Fruit fly (Drosophila melanogaster) whole organism, pupa: Measurements from ENCODE around the gene pall.
A peak's percentile ranks its signal among the peaks of the same experiment; 100 is the strongest.

Experiments used
- CG10348 ChIP-seq: fragments of 200-800 bp; sonication (Bioruptor generic); IDR thresholded peaks from 2 replicates; pipeline ENCODE4 v1.3.6; 2022; ENCODE audit warnings: missing biosample characterization, missing genetic modification characterization
- CG12605 ChIP-seq: fragments of 200-800 bp; sonication (Bioruptor generic); IDR thresholded peaks from 2 replicates; pipeline ENCODE4 v1.3.6; 2022; ENCODE audit warnings: missing biosample characterization, missing genetic modification characterization
- CG13204 ChIP-seq: fragments of 200-800 bp; sonication (Bioruptor generic); optimal IDR thresholded peaks from 2 replicates; lab custom pipeline; 2018; ENCODE audit warnings: missing biosample characterization, mild to moderate bottlenecking, missing genetic modification characterization, moderate library complexity
- CG14655 ChIP-seq: fragments of 200-800 bp; sonication (Bioruptor generic); optimal IDR thresholded peaks from 3 replicates; lab custom pipeline; 2017; ENCODE audit warnings: mild to moderate bottlenecking, missing biosample characterization, missing genetic modification reagents, missing genetic modification characterization
- CG15710 ChIP-seq: fragments of 200-800 bp; sonication (Bioruptor generic); optimal IDR thresholded peaks from 2 replicates; lab custom pipeline; 2018; ENCODE audit warnings: missing biosample characterization, mild to moderate bottlenecking, missing genetic modification characterization, moderate library complexity
- CG17806 ChIP-seq: fragments of 200-800 bp; sonication (Bioruptor generic); optimal IDR thresholded peaks from 2 replicates; lab custom pipeline; 2018; ENCODE audit warnings: missing biosample characterization, mild to moderate bottlenecking, missing genetic modification characterization, moderate library complexity
- CG32121 ChIP-seq: fragments of 200-800 bp; sonication (Bioruptor generic); IDR thresholded peaks from 2 replicates; pipeline ENCODE4 v1.3.6; 2022; ENCODE audit warnings: missing biosample characterization, missing genetic modification characterization
- CG34367 ChIP-seq: fragments of 200-800 bp; sonication (Bioruptor generic); optimal IDR thresholded peaks from 2 replicates; lab custom pipeline; 2018; ENCODE audit warnings: missing biosample characterization, mild to moderate bottlenecking, missing genetic modification characterization
- CG4496 ChIP-seq: fragments of 200-800 bp; sonication (Bioruptor generic); IDR thresholded peaks from 3 replicates; pipeline ENCODE4 v1.3.6; 2022; ENCODE audit warnings: missing biosample characterization, missing genetic modification characterization
- CG8159 ChIP-seq: fragments of 200-800 bp; sonication (Bioruptor generic); optimal IDR thresholded peaks from 3 replicates; lab custom pipeline; 2018; ENCODE audit warnings: missing biosample characterization, mild to moderate bottlenecking, missing genetic modification characterization, moderate library complexity
- CG8301 ChIP-seq: fragments of 200-800 bp; sonication (Bioruptor generic); optimal IDR thresholded peaks from 2 replicates; lab custom pipeline; 2018; ENCODE audit warnings: missing biosample characterization, mild to moderate bottlenecking, missing genetic modification characterization
- CG9948 ChIP-seq: fragments of 200-800 bp; sonication (Bioruptor generic); optimal IDR thresholded peaks from 2 replicates; lab custom pipeline; 2018; ENCODE audit warnings: missing biosample characterization, mild to moderate bottlenecking, missing genetic modification characterization, moderate library complexity
- D1 ChIP-seq: fragments of 200-800 bp; sonication (Bioruptor generic); optimal IDR thresholded peaks from 2 replicates; lab custom pipeline; 2018; ENCODE audit warnings: missing biosample characterization, mild to moderate bottlenecking, missing genetic modification characterization, moderate library complexity
- EcR ChIP-seq: fragments of 200-800 bp; sonication (Bioruptor generic); optimal IDR thresholded peaks from 3 replicates; lab custom pipeline; 2019; ENCODE audit warnings: missing biosample characterization, missing genetic modification characterization, mild to moderate bottlenecking, moderate library complexity, missing genetic modification reagents
- Ets98B ChIP-seq: fragments of 200-800 bp; sonication (Bioruptor generic); IDR thresholded peaks from 2 replicates; pipeline ENCODE4 v1.3.6; 2022; ENCODE audit warnings: missing biosample characterization, missing genetic modification characterization
- Pif1A ChIP-seq: fragments of 200-800 bp; sonication (Bioruptor generic); optimal IDR thresholded peaks from 3 replicates; lab custom pipeline; 2016; ENCODE audit warnings: missing biosample characterization, missing genetic modification characterization
- Pif1B ChIP-seq: fragments of 200-800 bp; sonication (Bioruptor generic); optimal IDR thresholded peaks from 3 replicates; lab custom pipeline; 2016; ENCODE audit warnings: missing biosample characterization, missing genetic modification characterization
- Snoo ChIP-seq: fragments of 200-800 bp; sonication (Bioruptor generic); optimal IDR thresholded peaks from 3 replicates; lab custom pipeline; 2017; ENCODE audit warnings: missing biosample characterization, mild to moderate bottlenecking, missing genetic modification characterization, inconsistent platforms
- fd96Ca ChIP-seq: fragments of 200-800 bp; sonication (Bioruptor generic); IDR thresholded peaks from 3 replicates; pipeline ENCODE4 v1.3.6; 2022; ENCODE audit warnings: missing biosample characterization, missing genetic modification characterization
- gl ChIP-seq: fragments of 200-800 bp; sonication (Bioruptor generic); optimal IDR thresholded peaks from 2 replicates; lab custom pipeline; 2018; ENCODE audit warnings: missing biosample characterization, mild to moderate bottlenecking, missing genetic modification characterization
- rn ChIP-seq: fragments of 200-800 bp; sonication (Bioruptor generic); IDR thresholded peaks from 2 replicates; pipeline ENCODE4 v1.3.6; 2022; ENCODE audit warnings: missing biosample characterization, missing genetic modification characterization

pall gene

DNA sequence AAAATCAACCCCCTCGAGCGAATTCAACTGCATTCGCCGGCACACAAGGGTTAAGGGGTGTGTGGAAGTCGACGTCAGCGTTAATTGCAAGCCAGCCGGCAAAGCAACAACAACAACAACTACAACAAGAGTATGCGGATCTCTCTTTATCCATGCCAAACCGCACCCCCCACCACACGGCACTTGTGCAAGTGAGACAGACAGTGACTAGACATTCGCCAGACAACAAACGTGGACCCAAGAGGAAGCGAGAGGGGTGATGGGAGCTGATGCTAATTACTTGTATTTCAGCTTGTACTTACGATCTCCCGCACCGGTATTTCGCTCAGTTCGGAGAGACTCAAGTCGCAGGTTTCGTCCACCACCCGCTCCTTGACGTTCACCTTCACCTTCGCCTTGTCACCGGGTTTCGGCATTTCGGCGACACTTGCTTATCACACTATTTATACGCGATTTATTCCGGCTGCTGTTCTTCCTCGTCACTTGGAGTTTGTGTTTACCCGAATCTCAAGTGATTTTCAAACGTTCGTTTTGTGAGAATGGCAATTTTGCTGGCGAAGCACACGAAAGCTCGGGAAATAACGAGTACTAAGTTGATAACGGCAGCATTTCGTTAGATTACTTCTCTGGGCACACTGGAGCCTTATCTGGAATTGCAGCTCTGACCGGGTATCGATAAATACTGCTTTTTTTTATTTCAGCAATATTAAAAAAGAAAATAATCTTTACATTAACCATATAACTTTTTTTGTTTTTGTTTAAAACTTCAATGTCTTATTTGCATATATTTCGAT is 21.6 kb upstream of the pall start, which contains the start of gene CG3408:
Gene CG3408 (minus strand): TSS at position 547 of the 794 bp plus-strand sequence.
- TF ChIP-seq Snoo (tag; lab: Kevin White, UChicago) (peak; percentile 99), rn (GFP tag; lab: Robert Waterston, UW) (no peak), EcR (GFP tag; lab: Kevin White, UChicago) (peak; percentile 57), CG8301 (tag; lab: Kevin White, UChicago) (no peak), CG13204 (GFP tag; lab: Kevin White, UChicago) (peak; percentile 77), Pif1A (GFP tag; lab: Kevin White, UChicago) (peak; percentile 37), CG34367 (no peak), Ets98B (GFP tag; lab: Robert Waterston, UW) (0 out of 2 replicates have a peak, but pooled peaks have one; percentile 35), CG17806 (no peak), fd96Ca (GFP tag; lab: Robert Waterston, UW) (no peak), gl (tag; lab: Kevin White, UChicago) (peak; percentile 23), D1 (tag; lab: Kevin White, UChicago) (no peak), CG8159 (no peak), CG10348 (no peak), CG4496 (GFP tag; lab: Robert Waterston, UW) (peak; percentile 65; the same call in 2 of the 3 replicates)
- TF ChIP-seq, all 21 proteins: peak for 7

DNA sequence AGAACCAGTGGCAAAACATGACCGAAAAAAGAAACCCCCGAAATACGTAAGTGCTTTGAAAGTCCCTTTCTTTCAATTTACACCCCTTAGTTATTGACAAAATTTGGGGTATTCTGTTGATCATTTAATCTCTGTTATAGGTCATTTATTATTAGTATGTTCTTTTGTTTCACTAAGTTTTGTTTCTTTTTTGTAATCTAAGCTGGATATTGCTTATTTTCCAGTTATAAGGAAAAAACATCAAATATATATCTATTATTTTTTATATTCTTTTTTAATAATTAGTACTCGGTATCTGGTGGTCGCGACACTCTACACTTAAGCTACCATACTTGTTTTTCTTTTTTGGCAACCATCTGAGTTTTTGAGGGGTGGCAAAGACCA is 21.1 kb upstream of the pall start:
- TF ChIP-seq CG8159 (peak; percentile 45), CG8301 (tag; lab: Kevin White, UChicago) (no peak), CG4496 (GFP tag; lab: Robert Waterston, UW) (no peak), CG17806 (peak; percentile 23)

DNA sequence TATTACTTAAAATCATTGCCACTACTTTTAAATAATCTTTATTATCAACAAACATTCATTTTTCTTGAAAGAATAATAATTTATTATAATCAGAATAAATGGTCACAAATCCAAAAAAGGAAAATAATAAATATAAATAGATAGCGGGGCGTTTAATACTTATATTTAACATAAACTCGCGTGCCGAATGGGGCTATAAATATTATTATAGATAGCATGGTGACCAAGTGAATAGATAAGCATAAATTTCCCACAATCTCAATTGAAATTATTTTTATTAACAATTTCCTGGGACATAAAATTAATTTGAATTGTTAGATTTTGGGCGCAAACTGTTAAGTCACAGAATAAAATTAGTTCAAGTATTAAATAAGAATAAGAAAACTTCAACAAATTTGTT is 18.8 kb upstream of the pall start:
- no peak for TF ChIP-seq CG4496 (GFP tag; lab: Robert Waterston, UW)
- no peak for TF ChIP-seq CG9948 (tag; lab: Kevin White, UChicago)
- TF ChIP-seq rn (GFP tag; lab: Robert Waterston, UW): no peak
- TF ChIP-seq Pif1B (GFP tag; lab: Kevin White, UChicago): no peak
- TF ChIP-seq CG17806: no peak
- TF ChIP-seq CG12605: no peak
- no peak for TF ChIP-seq Ets98B (GFP tag; lab: Robert Waterston, UW)
- TF ChIP-seq gl (tag; lab: Kevin White, UChicago): no peak
- TF ChIP-seq EcR (GFP tag; lab: Kevin White, UChicago): no peak
- TF ChIP-seq CG32121: no peak
- no peak for TF ChIP-seq CG10348
- no peak for TF ChIP-seq Snoo (tag; lab: Kevin White, UChicago)
- no peak for TF ChIP-seq CG14655 (GFP tag; lab: Kevin White, UChicago)
- no peak for TF ChIP-seq CG8301 (tag; lab: Kevin White, UChicago)

DNA sequence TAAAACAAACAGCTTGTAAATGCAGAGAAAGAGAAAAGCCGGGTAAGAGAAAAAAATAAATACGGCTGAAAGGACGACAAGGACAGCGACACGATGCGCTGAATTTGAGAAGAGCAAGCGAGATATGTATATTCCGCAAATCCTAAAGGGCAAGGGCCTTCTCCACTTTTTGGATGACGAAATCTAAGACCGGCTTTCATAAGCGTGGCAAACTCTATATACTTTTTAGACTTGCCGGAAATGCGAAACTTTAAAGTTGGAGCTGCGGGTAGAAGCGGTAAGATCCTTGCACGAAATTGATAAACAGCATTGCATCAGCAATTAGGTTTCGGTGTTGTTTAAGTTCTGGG is 18.1 kb upstream of the pall start:
- peak; percentile 92 for TF ChIP-seq EcR (GFP tag; lab: Kevin White, UChicago)
- no peak for TF ChIP-seq Snoo (tag; lab: Kevin White, UChicago)
- TF ChIP-seq fd96Ca (GFP tag; lab: Robert Waterston, UW): no peak

DNA sequence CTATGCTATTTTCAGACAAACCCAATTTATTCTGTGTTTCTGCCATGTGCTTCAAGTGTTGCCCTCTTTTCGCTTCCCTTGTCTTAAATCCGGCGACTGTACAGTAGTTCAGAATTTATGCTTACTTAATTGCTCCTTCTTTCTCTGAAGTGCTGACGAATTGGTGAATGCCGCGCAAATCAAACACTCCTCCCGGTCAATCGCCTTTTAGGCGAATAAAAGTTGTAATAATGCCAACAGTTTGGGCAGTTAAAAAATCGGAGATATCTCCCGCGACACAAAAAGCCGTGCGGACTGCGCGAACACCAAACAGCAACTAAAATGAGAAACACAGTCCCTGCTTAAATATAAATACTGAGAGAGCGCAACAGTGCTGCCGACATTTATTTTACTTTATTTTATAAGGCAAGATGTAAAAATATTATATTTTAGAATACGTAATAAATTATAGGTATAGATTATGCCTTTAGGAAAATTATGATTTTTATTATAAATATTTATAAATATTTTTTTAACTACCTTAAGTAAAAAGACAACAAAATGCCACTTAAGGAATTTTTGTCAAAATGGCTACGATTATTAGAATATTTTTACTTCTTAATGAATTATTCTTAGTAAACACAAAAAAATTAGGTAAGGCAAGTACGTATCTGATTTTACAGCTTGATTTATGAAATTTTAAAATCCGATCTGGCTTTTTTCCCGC is 17.6 kb upstream of the pall start, which contains the start of gene path:
Gene path (minus strand): TSS at position 322 of the 706 bp plus-strand sequence.
- TF ChIP-seq D1 (tag; lab: Kevin White, UChicago): peak; percentile 80
- peak; percentile 46 for TF ChIP-seq Snoo (tag; lab: Kevin White, UChicago)
- TF ChIP-seq Ets98B (GFP tag; lab: Robert Waterston, UW): peak; percentile 19; the same call in 1 of the 2 replicates
- peak; percentile 45 for TF ChIP-seq CG15710 (tag; lab: Kevin White, UChicago)
- TF ChIP-seq fd96Ca (GFP tag; lab: Robert Waterston, UW): no peak
- peak; percentile 56; the same call in 1 of the 3 replicates for TF ChIP-seq CG4496 (GFP tag; lab: Robert Waterston, UW)
- TF ChIP-seq EcR (GFP tag; lab: Kevin White, UChicago): peak; percentile 58
- TF ChIP-seq CG17806: peak; percentile 12
- peak; percentile 12; the same call in 1 of the 2 replicates for TF ChIP-seq CG32121
- TF ChIP-seq CG9948 (tag; lab: Kevin White, UChicago): peak; percentile 55
- TF ChIP-seq CG8301 (tag; lab: Kevin White, UChicago): no peak
- TF ChIP-seq Pif1A (GFP tag; lab: Kevin White, UChicago): no peak
- peak; percentile 76 for TF ChIP-seq CG8159
- TF ChIP-seq CG13204 (GFP tag; lab: Kevin White, UChicago): no peak
- peak; percentile 1 for TF ChIP-seq Pif1B (GFP tag; lab: Kevin White, UChicago)
- TF ChIP-seq CG12605: no peak
- peak; percentile 44 for TF ChIP-seq CG14655 (GFP tag; lab: Kevin White, UChicago)
- no peak for TF ChIP-seq CG34367
- no peak for TF ChIP-seq rn (GFP tag; lab: Robert Waterston, UW)
- no peak for TF ChIP-seq CG10348
- no peak for TF ChIP-seq gl (tag; lab: Kevin White, UChicago)

DNA sequence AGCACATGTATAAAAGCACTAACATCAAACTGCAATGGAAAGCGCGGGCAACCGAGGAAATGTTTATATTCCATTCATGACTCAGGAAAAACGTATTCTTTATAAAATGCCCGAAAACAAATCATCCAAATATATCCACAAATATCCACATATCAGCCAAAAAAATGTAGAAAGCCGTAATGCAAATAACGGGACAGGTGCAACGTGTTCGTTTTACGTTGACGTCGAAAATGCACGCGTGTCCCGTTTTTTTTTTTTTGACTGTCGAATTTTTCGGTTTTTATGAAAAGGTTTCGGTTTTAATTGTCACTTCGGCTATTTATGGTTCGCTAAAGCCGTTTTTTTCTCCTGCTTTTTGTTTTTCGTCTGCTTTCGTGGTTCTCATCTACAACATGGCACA is 16.9 kb upstream of the pall start:
- TF ChIP-seq CG4496 (GFP tag; lab: Robert Waterston, UW) (no peak), CG12605 (no peak), fd96Ca (GFP tag; lab: Robert Waterston, UW) (no peak), CG15710 (tag; lab: Kevin White, UChicago) (no peak), EcR (GFP tag; lab: Kevin White, UChicago) (no peak), Pif1B (GFP tag; lab: Kevin White, UChicago) (no peak), CG32121 (no peak), Ets98B (GFP tag; lab: Robert Waterston, UW) (no peak), CG10348 (no peak)
- TF ChIP-seq, all 21 proteins: peak for 0
